Worm (Caenorhabditis elegans): ENCODE measurements around the gene srw-15.

srw-15 gene

ce11 chrV:15193909-15194308, 36.4 kb upstream of the srw-15 start, which contains the start of gene Y75B12B.13:
Y75B12B.13 (minus strand) TSS chrV:15194009.
- TF ChIP-seq egl-18 (GFP tag; IDR thresholded peaks at IDR 0.05) (no peak), K11D2.4 (GFP tag; IDR thresholded peaks at IDR 0.05) (no peak), madf-8 (GFP tag; conservative IDR thresholded peaks at IDR 0.05) (no peak), F39B2.1 (GFP tag; IDR thresholded peaks at IDR 0.05) (no peak), Y56A3A.18 (GFP tag; IDR thresholded peaks at IDR 0.05) (no peak), egl-44 (GFP tag; IDR thresholded peaks at IDR 0.05) (no peak), unc-130 (GFP tag; optimal IDR thresholded peaks at IDR 0.05) (no peak), B0261.1 (tag; optimal IDR thresholded peaks at IDR 0.05) (no peak), zfh-2 (GFP tag; conservative IDR thresholded peaks at IDR 0.05) (no peak), hlh-26 (GFP tag; conservative IDR thresholded peaks at IDR 0.05) (no peak), sdz-38 (tag; optimal IDR thresholded peaks at IDR 0.05) (no peak), F23B12.7 (tag; optimal IDR thresholded peaks at IDR 0.05; ENCODE audit: insufficient read depth) (no peak), cebp-2 (GFP tag; IDR thresholded peaks at IDR 0.05) (no peak), nfyb-1 (GFP tag; IDR thresholded peaks at IDR 0.05) (no peak), xnd-1 (tag; optimal IDR thresholded peaks at IDR 0.05) (no peak), dpff-1 (tag; optimal IDR thresholded peaks at IDR 0.05) (no peak), Y67H2A.10 (GFP tag; conservative IDR thresholded peaks at IDR 0.05) (no peak), lag-1 (GFP tag; IDR thresholded peaks at IDR 0.05) (no peak), madf-3 (GFP tag; IDR thresholded peaks at IDR 0.05) (no peak)

DNA sequence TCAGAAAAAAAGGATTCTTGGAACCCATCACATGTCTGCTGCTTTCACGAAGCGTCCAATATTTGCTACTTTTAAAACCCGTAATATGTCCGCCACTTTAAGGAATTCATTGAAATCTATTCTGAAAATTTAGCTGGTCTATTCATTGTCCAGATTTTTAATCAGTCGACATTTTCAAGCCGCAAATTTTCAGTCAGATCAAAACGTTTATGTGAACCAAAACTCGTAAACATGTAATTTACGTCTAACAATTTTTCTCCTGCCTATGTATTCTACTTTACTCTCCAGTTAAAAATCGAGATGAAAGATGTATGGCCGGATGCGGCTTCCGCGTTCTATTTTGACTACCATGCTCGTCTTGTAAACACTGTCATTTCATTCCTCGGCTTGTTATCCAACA, 32.4 kb upstream of the srw-15 start, which contains the start of gene srw-1:
srw-1 (plus strand) TSS at position 301 of the 400 bp plus-strand sequence.
- TF ChIP-seq hlh-12 (tag; optimal IDR thresholded peaks at IDR 0.05), result no peak
- TF ChIP-seq dpff-1 (tag; optimal IDR thresholded peaks at IDR 0.05), result no peak
- no peak for TF ChIP-seq bed-1 (GFP tag; IDR thresholded peaks at IDR 0.05)
- no peak for TF ChIP-seq ama-1 (optimal IDR thresholded peaks at IDR 0.05)
- no peak for TF ChIP-seq ama-1 (GFP tag; optimal IDR thresholded peaks at IDR 0.05)
- no peak for TF ChIP-seq ceh-79 (tag; optimal IDR thresholded peaks at IDR 0.05)
- no peak for TF ChIP-seq rec-8 (tag; optimal IDR thresholded peaks at IDR 0.05)
- TF ChIP-seq unc-130 (GFP tag; optimal IDR thresholded peaks at IDR 0.05), result no peak
- TF ChIP-seq ztf-3 (GFP tag; optimal IDR thresholded peaks at IDR 0.05), result no peak
- no peak for TF ChIP-seq cebp-1 (GFP tag; IDR thresholded peaks at IDR 0.05)
- TF ChIP-seq cebp-1 (tag; optimal IDR thresholded peaks at IDR 0.05), result no peak
- no peak for TF ChIP-seq him-1 (tag; optimal IDR thresholded peaks at IDR 0.05)

DNA sequence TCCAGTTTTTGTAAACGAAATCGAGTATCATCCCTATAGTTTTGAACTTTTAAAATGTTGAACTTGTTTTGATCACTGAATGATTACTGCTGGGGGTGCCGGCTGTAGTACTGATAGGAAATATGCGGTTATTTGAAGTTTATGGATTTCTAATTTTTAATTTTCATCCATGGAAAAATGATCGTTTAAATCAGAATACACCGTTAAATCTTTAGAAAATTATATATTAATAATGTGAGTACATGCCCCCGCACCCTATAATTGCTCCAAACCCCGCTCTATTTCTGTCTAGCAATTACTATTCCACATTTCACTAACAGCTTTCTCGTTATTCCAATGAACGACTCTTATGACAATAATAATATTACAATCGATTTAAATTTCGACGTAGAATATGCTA, 30.6 kb upstream of the srw-15 start, which contains the start of gene Y75B12B.10:
Y75B12B.10 (plus strand) TSS at position 301 of the 400 bp plus-strand sequence.
- TF ChIP-seq ZK185.1 (tag; optimal IDR thresholded peaks at IDR 0.05; ENCODE audit: poor library complexity, severe bottlenecking), result no peak
- TF ChIP-seq efl-1 (GFP tag; optimal IDR thresholded peaks at IDR 0.05), result no peak
- TF ChIP-seq hlh-26 (GFP tag; conservative IDR thresholded peaks at IDR 0.05), result no peak
- no peak for TF ChIP-seq ceh-58 (GFP tag; IDR thresholded peaks at IDR 0.05)
- no peak for TF ChIP-seq F37B4.10 (GFP tag; IDR thresholded peaks at IDR 0.05)
- no peak for TF ChIP-seq madf-10 (tag; optimal IDR thresholded peaks at IDR 0.05)
- no peak for TF ChIP-seq unc-130 (GFP tag; optimal IDR thresholded peaks at IDR 0.05)
- no peak for TF ChIP-seq cebp-2 (GFP tag; IDR thresholded peaks at IDR 0.05)
- no peak for TF ChIP-seq die-1 (tag; optimal IDR thresholded peaks at IDR 0.05)
- no peak for TF ChIP-seq F23B12.7 (tag; optimal IDR thresholded peaks at IDR 0.05; ENCODE audit: insufficient read depth)
- TF ChIP-seq snpc-1.1 (tag; optimal IDR thresholded peaks at IDR 0.05; ENCODE audit: insufficient read depth), result no peak
- no peak for TF ChIP-seq ceh-91 (GFP tag; IDR thresholded peaks at IDR 0.05)
- TF ChIP-seq ceh-40 (GFP tag; IDR thresholded peaks at IDR 0.05), result no peak
- no peak for TF ChIP-seq egrh-3 (GFP tag; IDR thresholded peaks at IDR 0.05)
- no peak for TF ChIP-seq tbx-9 (tag; optimal IDR thresholded peaks at IDR 0.05; ENCODE audit: borderline replicate concordance)
- no peak for TF ChIP-seq chd-7 (tag; optimal IDR thresholded peaks at IDR 0.05)
- no peak for TF ChIP-seq bed-2 (GFP tag; IDR thresholded peaks at IDR 0.05)

Data from whole organism, young adult.